Fruit fly (Drosophila melanogaster) whole organism, embryonic: ENCODE measurements around the gene CG5934.

Experiments
- Abd-B ChIP-seq: fragments of 200-800 bp; sonication (Bioruptor generic); optimal IDR thresholded peaks from 2 replicates; lab custom pipeline; 2018; ENCODE audit warnings: missing biosample characterization, mild to moderate bottlenecking, missing genetic modification characterization, moderate library complexity
- Atf3 ChIP-seq: fragments of 200-800 bp; sonication (Bioruptor generic); optimal IDR thresholded peaks from 3 replicates; lab custom pipeline; 2016; ENCODE audit warnings: missing biosample characterization, missing genetic modification characterization
- Atf6 ChIP-seq: fragments of 200-800 bp; sonication (Bioruptor generic); IDR thresholded peaks from 2 replicates; pipeline ENCODE4 v1.3.6; 2022; ENCODE audit warnings: missing biosample characterization, missing genetic modification characterization
- BEAF-32 ChIP-seq: fragments of 200-800 bp; sonication (Bioruptor generic); optimal IDR thresholded peaks from 3 replicates; lab custom pipeline; 2017; ENCODE audit warnings: missing biosample characterization, missing genetic modification characterization, mild to moderate bottlenecking, moderate library complexity, missing genetic modification reagents
- CG10431 ChIP-seq: fragments of 200-800 bp; sonication (Bioruptor generic); optimal IDR thresholded peaks from 3 replicates; lab custom pipeline; 2018; ENCODE audit warnings: missing biosample characterization, mild to moderate bottlenecking, missing genetic modification characterization
- CG11085 ChIP-seq: fragments of 200-800 bp; sonication (Bioruptor generic); IDR thresholded peaks from 2 replicates; pipeline ENCODE4 v1.3.6; 2022; ENCODE audit warnings: missing biosample characterization, missing genetic modification characterization
- CG11695 ChIP-seq: fragments of 200-800 bp; sonication (Bioruptor generic); IDR thresholded peaks from 3 replicates; pipeline ENCODE4 v1.3.6; 2022; ENCODE audit warnings: missing biosample characterization, missing genetic modification characterization
- CG15479 ChIP-seq: fragments of 200-800 bp; sonication (Bioruptor generic); optimal IDR thresholded peaks from 3 replicates; lab custom pipeline; 2019; ENCODE audit warnings: missing biosample characterization, mild to moderate bottlenecking, missing genetic modification characterization, moderate library complexity
- CG1602 ChIP-seq: fragments of 200-800 bp; sonication (Bioruptor generic); optimal IDR thresholded peaks from 3 replicates; lab custom pipeline; 2016; ENCODE audit warnings: missing biosample characterization, missing genetic modification characterization
- CG16813 ChIP-seq: fragments of 200-800 bp; sonication (Bioruptor generic); IDR thresholded peaks from 3 replicates; pipeline ENCODE4 v1.3.6; 2022; ENCODE audit warnings: missing biosample characterization, missing genetic modification characterization; ENCODE audit not compliant: partially characterized antibody
- CG1792 ChIP-seq: fragments of 200-800 bp; sonication (Bioruptor generic); optimal IDR thresholded peaks from 2 replicates; lab custom pipeline; 2016; ENCODE audit warnings: missing biosample characterization, missing genetic modification characterization
- CG33557 ChIP-seq: fragments of 200-800 bp; sonication (Bioruptor generic); optimal IDR thresholded peaks from 2 replicates; lab custom pipeline; 2019; ENCODE audit warnings: missing biosample characterization, mild to moderate bottlenecking, missing genetic modification characterization, moderate library complexity
- CG43689 ChIP-seq: fragments of 200-800 bp; sonication (Bioruptor generic); IDR thresholded peaks from 2 replicates; pipeline ENCODE4 v1.3.6; 2022; ENCODE audit warnings: missing biosample characterization, missing genetic modification characterization
- CG4404 ChIP-seq: fragments of 200-800 bp; sonication (Bioruptor generic); IDR thresholded peaks from 2 replicates; pipeline ENCODE4 v1.3.6; 2022; ENCODE audit warnings: missing biosample characterization, missing genetic modification characterization
- CG4854 ChIP-seq: fragments of 200-800 bp; sonication (Bioruptor generic); optimal IDR thresholded peaks from 2 replicates; lab custom pipeline; 2016; ENCODE audit warnings: missing biosample characterization, missing genetic modification characterization, inconsistent platforms
- CG7271 ChIP-seq: fragments of 200-800 bp; sonication (Bioruptor generic); optimal IDR thresholded peaks from 2 replicates; lab custom pipeline; 2018; ENCODE audit warnings: missing biosample characterization, mild to moderate bottlenecking, missing genetic modification characterization, moderate library complexity
- CG7839 ChIP-seq: fragments of 200-800 bp; sonication (Bioruptor generic); optimal IDR thresholded peaks from 3 replicates; lab custom pipeline; 2018; ENCODE audit warnings: missing biosample characterization, mild to moderate bottlenecking, missing genetic modification characterization, moderate library complexity
- CkIIα-i1 ChIP-seq: fragments of 200-800 bp; sonication (Bioruptor generic); IDR thresholded peaks from 2 replicates; pipeline ENCODE4 v1.3.6; 2022; ENCODE audit warnings: missing biosample characterization, missing genetic modification characterization
- D19A ChIP-seq: fragments of 200-800 bp; optimal IDR thresholded peaks from 3 replicates; lab custom pipeline; 2019; ENCODE audit warnings: missing biosample characterization, mild to moderate bottlenecking, missing genetic modification characterization, moderate library complexity
- Dip2 ChIP-seq: fragments of 200-800 bp; sonication (Bioruptor generic); IDR thresholded peaks from 2 replicates; pipeline ENCODE4 v1.3.6; 2022; ENCODE audit warnings: missing biosample characterization, missing genetic modification characterization
- Dip3 ChIP-seq: fragments of 200-800 bp; sonication (Bioruptor generic); optimal IDR thresholded peaks from 3 replicates; lab custom pipeline; 2016; ENCODE audit warnings: missing biosample characterization, missing genetic modification characterization
- Fer3 ChIP-seq: fragments of 200-800 bp; sonication (Bioruptor generic); optimal IDR thresholded peaks from 2 replicates; lab custom pipeline; 2018; ENCODE audit warnings: missing biosample characterization, mild to moderate bottlenecking, missing genetic modification characterization, moderate library complexity
- GATAe ChIP-seq: fragments of 200-800 bp; sonication (Bioruptor generic); conservative IDR thresholded peaks from 2 replicates; pipeline ENCODE4 v1.3.6; 2022; ENCODE audit warnings: missing biosample characterization, missing genetic modification characterization
- Gug ChIP-seq: fragments of 200-800 bp; sonication (Bioruptor generic); IDR thresholded peaks from 4 replicates; pipeline ENCODE4 v1.3.6; 2022; ENCODE audit warnings: missing biosample characterization, missing genetic modification characterization
- Hand ChIP-seq: fragments of 200-800 bp; sonication (Bioruptor generic); optimal IDR thresholded peaks from 2 replicates; lab custom pipeline; 2017; ENCODE audit warnings: mild to moderate bottlenecking, missing biosample characterization, missing genetic modification reagents, missing genetic modification characterization
- MBD-R2 ChIP-seq: fragments of 200-800 bp; sonication (Bioruptor generic); IDR thresholded peaks from 2 replicates; pipeline ENCODE4 v1.3.6; 2022; ENCODE audit warnings: missing biosample characterization, missing genetic modification characterization
- NfI ChIP-seq: fragments of 200-800 bp; sonication (Bioruptor generic); optimal IDR thresholded peaks from 3 replicates; lab custom pipeline; 2018; ENCODE audit warnings: missing biosample characterization, mild to moderate bottlenecking, missing genetic modification characterization, moderate library complexity
- Scr ChIP-seq: fragments of 200-800 bp; sonication (Bioruptor generic); IDR thresholded peaks from 2 replicates; pipeline ENCODE4 v1.3.6; 2022; ENCODE audit warnings: missing biosample characterization, missing genetic modification characterization; ENCODE audit not compliant: partially characterized antibody
- TFAM ChIP-seq: fragments of 200-800 bp; sonication (Bioruptor generic); optimal IDR thresholded peaks from 2 replicates; lab custom pipeline; 2017; ENCODE audit warnings: missing biosample characterization, missing genetic modification characterization, inconsistent platforms
- abd-A ChIP-seq: fragments of 200-800 bp; sonication (Bioruptor generic); optimal IDR thresholded peaks from 3 replicates; lab custom pipeline; 2019; ENCODE audit warnings: missing biosample characterization, mild to moderate bottlenecking, missing genetic modification characterization, moderate library complexity
- ato ChIP-seq: fragments of 200-800 bp; sonication (Bioruptor generic); IDR thresholded peaks from 2 replicates; pipeline ENCODE4 v1.3.6; 2022; ENCODE audit warnings: missing biosample characterization, missing genetic modification characterization; ENCODE audit not compliant: partially characterized antibody
- crol ChIP-seq: fragments of 200-800 bp; sonication (Bioruptor generic); IDR thresholded peaks from 2 replicates; pipeline ENCODE4 v1.3.6; 2022; ENCODE audit warnings: missing biosample characterization, missing genetic modification characterization
- dan ChIP-seq: fragments of 200-800 bp; sonication (Bioruptor generic); IDR thresholded peaks from 2 replicates; pipeline ENCODE4 v1.3.6; 2022; ENCODE audit warnings: missing biosample characterization, missing genetic modification characterization
- exex ChIP-seq: fragments of 200-800 bp; sonication (Bioruptor generic); optimal IDR thresholded peaks from 4 replicates; lab custom pipeline; 2018; ENCODE audit warnings: missing biosample characterization, mild to moderate bottlenecking, missing genetic modification characterization, moderate library complexity
- fd102C ChIP-seq: fragments of 200-800 bp; sonication (Bioruptor generic); optimal IDR thresholded peaks from 2 replicates; lab custom pipeline; 2018; ENCODE audit warnings: missing biosample characterization, mild to moderate bottlenecking, missing genetic modification characterization, moderate library complexity
- gcm2 ChIP-seq: fragments of 200-800 bp; sonication (Bioruptor generic); optimal IDR thresholded peaks from 2 replicates; lab custom pipeline; 2016; ENCODE audit warnings: missing biosample characterization, missing genetic modification characterization
- h ChIP-seq: fragments of >200 bp; optimal IDR thresholded peaks from 2 replicates; lab custom pipeline; 2017
- hkb ChIP-seq, 2 experiments: fragments of 200-800 bp in 1 of 2; fragments of >200 bp in 1 of 2; sonication (Bioruptor generic) in 1 of 2; IDR thresholded peaks in 1 of 2; optimal IDR thresholded peaks in 1 of 2; 2 replicates each; pipeline versions ENCODE4 v1.3.6 to Lab custom; 2017 to 2022; ENCODE audit warnings: missing biosample characterization in 1 of 2, missing genetic modification characterization in 1 of 2
- inv ChIP-seq: fragments of 200-800 bp; sonication (Bioruptor generic); IDR thresholded peaks from 2 replicates; pipeline ENCODE4 v1.3.6; 2022; ENCODE audit warnings: missing biosample characterization, missing genetic modification characterization; ENCODE audit not compliant: partially characterized antibody
- jigr1 ChIP-seq: fragments of 200-800 bp; sonication (Bioruptor generic); IDR thresholded peaks from 3 replicates; pipeline ENCODE4 v1.3.6; 2022; ENCODE audit warnings: missing biosample characterization, missing genetic modification characterization
- lola ChIP-seq, 3 experiments: fragments of >200 bp in 2 of 3; fragments of 200-800 bp in 1 of 3; sonication (Bioruptor generic) in 1 of 3; optimal IDR thresholded peaks; 2 replicates each; lab custom pipeline; 2017 to 2019; ENCODE audit warnings: missing biosample characterization in 3 of 3, missing genetic modification characterization in 3 of 3, mild to moderate bottlenecking in 1 of 3, moderate library complexity in 1 of 3
- onecut ChIP-seq: fragments of 200-800 bp; sonication (Bioruptor generic); IDR thresholded peaks from 2 replicates; pipeline ENCODE4 v1.3.6; 2022; ENCODE audit warnings: missing biosample characterization, missing genetic modification characterization
- pros ChIP-seq: fragments of 200-800 bp; sonication (Bioruptor generic); optimal IDR thresholded peaks from 3 replicates; lab custom pipeline; 2019; ENCODE audit warnings: missing biosample characterization, mild to moderate bottlenecking, missing genetic modification characterization, moderate library complexity
- psq ChIP-seq: fragments of 200-800 bp; sonication (Bioruptor generic); optimal IDR thresholded peaks from 2 replicates; lab custom pipeline; 2017; ENCODE audit warnings: missing biosample characterization, missing genetic modification characterization
- ro ChIP-seq: fragments of 200-800 bp; sonication (Bioruptor generic); IDR thresholded peaks from 2 replicates; pipeline ENCODE4 v1.3.6; 2022; ENCODE audit warnings: missing biosample characterization, missing genetic modification characterization
- shn ChIP-seq: fragments of 200-800 bp; sonication (Bioruptor generic); optimal IDR thresholded peaks from 3 replicates; lab custom pipeline; 2016; ENCODE audit warnings: missing biosample characterization, missing genetic modification characterization
- sim ChIP-seq: fragments of 200-800 bp; sonication (Bioruptor generic); IDR thresholded peaks from 2 replicates; pipeline ENCODE4 v1.3.6; 2022; ENCODE audit warnings: missing biosample characterization, missing genetic modification characterization
- slp2 ChIP-seq: fragments of 200-800 bp; sonication (Bioruptor generic); optimal IDR thresholded peaks from 2 replicates; lab custom pipeline; 2016; ENCODE audit warnings: missing biosample characterization, missing genetic modification characterization
- tio ChIP-seq: fragments of 200-800 bp; sonication (Bioruptor generic); optimal IDR thresholded peaks from 2 replicates; lab custom pipeline; 2017; ENCODE audit warnings: missing biosample characterization, missing genetic modification characterization, inconsistent platforms

CG5934 gene

DNA sequence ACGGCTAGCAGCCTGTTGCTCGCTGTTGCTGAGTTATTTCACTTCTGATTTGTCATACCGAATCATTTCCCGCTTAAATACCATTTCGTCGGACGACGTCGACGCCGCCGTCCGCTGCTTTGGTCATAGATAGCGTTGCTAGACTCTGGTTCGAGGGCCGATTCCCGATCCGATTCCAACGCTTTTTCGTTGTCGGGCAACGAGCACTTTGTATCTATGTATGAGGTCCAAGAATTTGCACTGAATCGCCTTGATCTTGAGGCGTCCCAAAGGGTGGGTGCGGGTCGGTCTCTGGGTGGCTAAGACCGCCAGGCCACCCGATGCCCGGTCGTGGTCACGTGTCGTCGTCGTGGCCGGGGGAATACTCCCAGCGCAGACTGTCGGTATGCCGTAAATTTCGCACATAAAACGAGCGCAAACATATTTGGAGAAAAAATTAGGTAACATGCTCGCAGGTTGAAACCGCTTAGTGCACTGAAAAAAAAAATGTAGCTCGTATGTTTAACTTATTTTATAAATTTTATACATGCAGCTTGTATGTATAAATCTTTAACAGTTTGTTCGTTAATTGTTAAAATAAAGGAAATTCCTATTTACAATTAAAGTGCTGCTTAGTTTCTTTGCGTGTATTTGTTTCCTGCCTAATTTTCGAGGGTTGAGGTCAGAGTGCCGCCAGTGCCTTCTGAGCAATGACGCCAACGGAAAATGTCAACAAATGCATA lies 18.8 kb downstream of the CG5934 start, which contains the start of gene CG3348 (continued):
- no peak; the same call in 1 of the 2 replicates for TF ChIP-seq CG43689 (GFP tag; lab: Robert Waterston, UW)
- no peak for TF ChIP-seq CG10431
- no peak for TF ChIP-seq dan (GFP tag; lab: Robert Waterston, UW)
- TF ChIP-seq CG7839: peak; percentile 80
- TF ChIP-seq abd-A (tag; lab: Kevin White, UChicago): no peak
- peak; percentile 49 for TF ChIP-seq tio (GFP tag; lab: Kevin White, UChicago)
- no peak for TF ChIP-seq h (lab: Kevin White, UChicago)
- no peak for TF ChIP-seq sim (GFP tag; lab: Robert Waterston, UW)
- TF ChIP-seq onecut (GFP tag; lab: Robert Waterston, UW): peak; percentile 52; the same call in 1 of the 2 replicates
- TF ChIP-seq Atf6 (GFP tag; lab: Robert Waterston, UW): peak; percentile 81
- TF ChIP-seq inv: no peak
- TF ChIP-seq Abd-B (GFP tag; lab: Kevin White, UChicago): peak; percentile 57
- TF ChIP-seq fd102C (GFP tag; lab: Kevin White, UChicago): no peak
- peak; percentile 66 for TF ChIP-seq CG11085 (GFP tag; lab: Robert Waterston, UW)
- TF ChIP-seq TFAM: no peak
- no peak for TF ChIP-seq crol
- TF ChIP-seq D19A (tag; lab: Kevin White, UChicago): peak; percentile 38
- no peak for TF ChIP-seq Scr (GFP tag; lab: Robert Waterston, UW)
- peak; percentile 74; the same call in 2 of the 3 replicates for TF ChIP-seq CG11695 (GFP tag; lab: Robert Waterston, UW)
- TF ChIP-seq shn (GFP tag; lab: Kevin White, UChicago): peak; percentile 6
- TF ChIP-seq CG4854 (GFP tag; lab: Kevin White, UChicago): no peak
- TF ChIP-seq CG4404: peak; percentile 61
- TF ChIP-seq CkIIα-i1 (GFP tag; lab: Robert Waterston, UW): no peak
- peak; percentile 82 for TF ChIP-seq Dip3 (GFP tag; lab: Kevin White, UChicago)
- TF ChIP-seq ato (GFP tag; lab: Robert Waterston, UW): no peak
- peak; percentile 61; the same call in 1 of the 2 replicates for TF ChIP-seq MBD-R2 (GFP tag; lab: Robert Waterston, UW)
- peak; percentile 89 for TF ChIP-seq Fer3 (tag; lab: Kevin White, UChicago)
- peak; percentile 31 for TF ChIP-seq CG1602 (GFP tag; lab: Kevin White, UChicago)
- TF ChIP-seq psq: no peak
- TF ChIP-seq CG1792 (GFP tag; lab: Kevin White, UChicago): peak; percentile 67
- no peak for TF ChIP-seq jigr1 (GFP tag; lab: Robert Waterston, UW)
- TF ChIP-seq gcm2 (GFP tag; lab: Kevin White, UChicago): no peak
- no peak for TF ChIP-seq CG15479 (GFP tag; lab: Kevin White, UChicago)
- TF ChIP-seq hkb (optimal IDR thresholded peaks at IDR 0.05; lab: Kevin White, UChicago): no peak
- peak; percentile 68 for TF ChIP-seq hkb (GFP tag; IDR thresholded peaks at IDR 0.05; lab: Robert Waterston, UW)
- TF ChIP-seq CG33557 (GFP tag; lab: Kevin White, UChicago): no peak
- TF ChIP-seq Dip2 (GFP tag; lab: Robert Waterston, UW): no peak
- TF ChIP-seq Hand (GFP tag; lab: Kevin White, UChicago): peak; percentile 36
- TF ChIP-seq Gug (GFP tag; lab: Robert Waterston, UW): peak; percentile 24; the same call in 1 of the 4 replicates
- peak; percentile 20; the same call in 1 of the 2 replicates for TF ChIP-seq ro (GFP tag; lab: Robert Waterston, UW)
- peak; percentile 12 for TF ChIP-seq slp2 (GFP tag; lab: Kevin White, UChicago)
- TF ChIP-seq CG7271 (tag; lab: Kevin White, UChicago): peak; percentile 23
- no peak for TF ChIP-seq exex (tag; lab: Kevin White, UChicago)
- TF ChIP-seq NfI (GFP tag; lab: Kevin White, UChicago): peak; percentile 72
- no peak for TF ChIP-seq CG16813 (GFP tag; lab: Robert Waterston, UW)
- TF ChIP-seq BEAF-32 (GFP tag; lab: Kevin White, UChicago): no peak
- no peak for TF ChIP-seq pros
- TF ChIP-seq lola (GFP tag; optimal IDR thresholded peaks at IDR 0.05; lab: Kevin White, UChicago): no peak
- no peak for TF ChIP-seq Atf3
- TF ChIP-seq GATAe (GFP tag; lab: Robert Waterston, UW): peak; percentile 31
